Fruit fly (Drosophila melanogaster): ENCODE results near the gene Edg84A.
A peak's percentile ranks its signal among the peaks of the same experiment; 100 is the strongest.

Edg84A gene

dm6 chr3R:6667245-6667644 lies 17.0 kb upstream of the Edg84A start (continued):
- TF ChIP-seq Tbp (GFP tag; optimal IDR thresholded peaks at IDR 0.05) (no peak), Sox100B (GFP tag; optimal IDR thresholded peaks at IDR 0.05) (peak; percentile 20), scrt (GFP tag; optimal IDR thresholded peaks at IDR 0.05) (no peak), CG31441 (GFP tag; IDR thresholded peaks at IDR 0.05) (peak; percentile 31; the same call in 1 of the 2 replicates), dysf (GFP tag; IDR thresholded peaks at IDR 0.05) (no peak), CG43689 (GFP tag; IDR thresholded peaks at IDR 0.05) (no peak), CG11398 (GFP tag; optimal IDR thresholded peaks at IDR 0.05) (peak; percentile 39), sc (optimal IDR thresholded peaks at IDR 0.05) (no peak), sc (GFP tag; optimal IDR thresholded peaks at IDR 0.05) (peak; percentile 58), CG10462 (GFP tag; optimal IDR thresholded peaks at IDR 0.05) (peak; percentile 34), CG30403 (GFP tag; optimal IDR thresholded peaks at IDR 0.05) (no peak), ara (GFP tag; IDR thresholded peaks at IDR 0.05) (peak; percentile 69), CG9609 (GFP tag; optimal IDR thresholded peaks at IDR 0.05) (no peak), CG2712 (tag; optimal IDR thresholded peaks at IDR 0.05) (peak; percentile 50), CG7556 (GFP tag; optimal IDR thresholded peaks at IDR 0.05) (peak; percentile 36), ab (GFP tag; optimal IDR thresholded peaks at IDR 0.05) (no peak), Kr (GFP tag; optimal IDR thresholded peaks at IDR 0.05) (peak; percentile 87), CrebB (tag; optimal IDR thresholded peaks at IDR 0.05) (peak; percentile 1), CG7372 (GFP tag; IDR thresholded peaks at IDR 0.05) (no peak), Stat92E (GFP tag; optimal IDR thresholded peaks at IDR 0.05) (peak in 1 of 3 experiments; percentile 2), klu (GFP tag; IDR thresholded peaks at IDR 0.05) (no peak), Mad (GFP tag; optimal IDR thresholded peaks at IDR 0.05) (no peak), Side (GFP tag; optimal IDR thresholded peaks at IDR 0.05) (peak; percentile 33), CG12659 (GFP tag; optimal IDR thresholded peaks at IDR 0.05) (no peak), Deaf1 (tag; optimal IDR thresholded peaks at IDR 0.05) (no peak), CG2875 (GFP tag; optimal IDR thresholded peaks at IDR 0.05) (peak; percentile 48), CG12299 (tag; optimal IDR thresholded peaks at IDR 0.05) (no peak), Optix (GFP tag; IDR thresholded peaks at IDR 0.05) (no peak), slp2 (GFP tag; optimal IDR thresholded peaks at IDR 0.05) (no peak), ranshi (GFP tag; IDR thresholded peaks at IDR 0.05) (0 out of 2 replicates have a peak, but pooled peaks have one; percentile 27), lola (GFP tag; optimal IDR thresholded peaks at IDR 0.05) (peak in 1 of 3 experiments; percentile 59), h (optimal IDR thresholded peaks at IDR 0.05) (no peak), CG7987 (GFP tag; optimal IDR thresholded peaks at IDR 0.05) (peak; percentile 54), CG12219 (GFP tag; optimal IDR thresholded peaks at IDR 0.05) (peak; percentile 53), CG17361 (GFP tag; IDR thresholded peaks at IDR 0.05) (peak; percentile 20; the same call in 1 of the 3 replicates), Sry-β (GFP tag; optimal IDR thresholded peaks at IDR 0.05) (peak; percentile 10), Blimp-1 (GFP tag; optimal IDR thresholded peaks at IDR 0.05) (peak; percentile 43), pb (GFP tag; optimal IDR thresholded peaks at IDR 0.05) (no peak), Lhr (GFP tag; optimal IDR thresholded peaks at IDR 0.05) (peak; percentile 43), CG2116 (GFP tag; optimal IDR thresholded peaks at IDR 0.05) (peak; percentile 37), CG13775 (GFP tag; optimal IDR thresholded peaks at IDR 0.05) (no peak), NC2β (GFP tag; optimal IDR thresholded peaks at IDR 0.05) (peak; percentile 55), lab (GFP tag; optimal IDR thresholded peaks at IDR 0.05) (peak; percentile 51), gem (tag; optimal IDR thresholded peaks at IDR 0.05) (peak; percentile 56), her (GFP tag; optimal IDR thresholded peaks at IDR 0.05) (peak; percentile 31), CG8281 (tag; optimal IDR thresholded peaks at IDR 0.05) (no peak), CG12391 (tag; optimal IDR thresholded peaks at IDR 0.05) (peak; percentile 36), CG13123 (GFP tag; optimal IDR thresholded peaks at IDR 0.05) (peak; percentile 32), CG8924 (tag; optimal IDR thresholded peaks at IDR 0.05) (peak; percentile 64), CG33213 (GFP tag; optimal IDR thresholded peaks at IDR 0.05) (peak; percentile 8), btn (GFP tag; optimal IDR thresholded peaks at IDR 0.05) (peak; percentile 5)

All from whole organism, embryonic.